Worm (Caenorhabditis elegans) whole organism, L2 larva: ENCODE data around the gene E02H4.7.

Experiments used
- C34F6.9 ChIP-seq: fragments of 150-350 bp; optimal IDR thresholded peaks from 2 replicates; lab custom pipeline; 2014; ENCODE audit warnings: missing biosample characterization, missing genetic modification characterization
- F13H6.1 ChIP-seq: sonication (generic microtip); optimal IDR thresholded peaks from 2 replicates; lab custom pipeline; 2016; ENCODE audit warnings: missing genetic modification characterization, missing compliant biosample characterization
- R02D3.7 ChIP-seq: fragments of 150-350 bp; optimal IDR thresholded peaks from 2 replicates; lab custom pipeline; 2014; ENCODE audit warnings: missing biosample characterization, missing genetic modification characterization
- Y55F3AM.14 ChIP-seq: fragments of 200-800 bp; sonication (Bioruptor generic); optimal IDR thresholded peaks from 2 replicates; lab custom pipeline; 2018; ENCODE audit warnings: mild to moderate bottlenecking, missing genetic modification characterization, missing compliant biosample characterization
- ZK546.5 ChIP-seq: sonication (generic microtip); optimal IDR thresholded peaks from 2 replicates; lab custom pipeline; 2017; ENCODE audit warnings: missing biosample characterization, missing genetic modification characterization
- alr-1 ChIP-seq: fragments of 150-350 bp; optimal IDR thresholded peaks from 2 replicates; lab custom pipeline; 2014; ENCODE audit warnings: missing biosample characterization, missing genetic modification characterization
- aly-2 ChIP-seq: fragments of 150-350 bp; optimal IDR thresholded peaks from 2 replicates; lab custom pipeline; 2014; ENCODE audit warnings: missing biosample characterization, missing genetic modification characterization
- ama-1 ChIP-seq: fragments of 150-350 bp; optimal IDR thresholded peaks from 2 replicates; lab custom pipeline; 2018; ENCODE audit warnings: inconsistent platforms
- blmp-1 ChIP-seq: sonication (generic microtip); optimal IDR thresholded peaks from 2 replicates; lab custom pipeline; 2017; ENCODE audit warnings: missing genetic modification characterization, mild to moderate bottlenecking, missing compliant biosample characterization, antibody characterized with exemption, moderate library complexity; ENCODE audit not compliant: insufficient read depth
- ceh-16 ChIP-seq: fragments of 150-350 bp; optimal IDR thresholded peaks from 2 replicates; lab custom pipeline; 2014; ENCODE audit warnings: missing biosample characterization, missing genetic modification characterization
- ceh-82 ChIP-seq: fragments of 150-350 bp; optimal IDR thresholded peaks from 2 replicates; lab custom pipeline; 2014; ENCODE audit warnings: missing biosample characterization, missing genetic modification characterization
- crh-2 ChIP-seq: sonication (generic microtip); optimal IDR thresholded peaks from 2 replicates; lab custom pipeline; 2017; ENCODE audit warnings: missing biosample characterization, missing genetic modification characterization
- dmd-4 ChIP-seq: sonication (generic microtip); optimal IDR thresholded peaks from 2 replicates; lab custom pipeline; 2017; ENCODE audit warnings: missing biosample characterization, missing genetic modification characterization
- egl-27 ChIP-seq: sonication (generic microtip); optimal IDR thresholded peaks from 3 replicates; lab custom pipeline; 2017; ENCODE audit warnings: missing biosample characterization, missing genetic modification reagents, missing genetic modification characterization
- elt-1 ChIP-seq: fragments of 150-350 bp; optimal IDR thresholded peaks from 2 replicates; lab custom pipeline; 2014; ENCODE audit warnings: missing biosample characterization, missing genetic modification characterization
- elt-3 ChIP-seq: sonication (generic microtip); optimal IDR thresholded peaks from 2 replicates; lab custom pipeline; 2017; ENCODE audit warnings: missing biosample characterization, missing genetic modification characterization
- fos-1 ChIP-seq: fragments of 150-350 bp; optimal IDR thresholded peaks from 2 replicates; lab custom pipeline; 2014; ENCODE audit warnings: missing biosample characterization, missing genetic modification characterization
- gmeb-1 ChIP-seq: fragments of 150-350 bp; optimal IDR thresholded peaks from 2 replicates; lab custom pipeline; 2014; ENCODE audit warnings: missing biosample characterization, missing genetic modification characterization
- lin-11 ChIP-seq: fragments of 150-350 bp; sonication (generic microtip); optimal IDR thresholded peaks from 2 replicates; lab custom pipeline; 2014; ENCODE audit warnings: missing biosample characterization, missing genetic modification characterization, inconsistent platforms, mixed read lengths
- lin-13 ChIP-seq: fragments of 150-350 bp; optimal IDR thresholded peaks from 2 replicates; lab custom pipeline; 2014; ENCODE audit warnings: missing biosample characterization, missing genetic modification reagents, missing genetic modification characterization
- lin-39 ChIP-seq: fragments of 150-350 bp; optimal IDR thresholded peaks from 2 replicates; lab custom pipeline; 2014; ENCODE audit warnings: missing biosample characterization, missing genetic modification reagents, missing genetic modification characterization
- lsy-2 ChIP-seq, 2 experiments: fragments of 150-350 bp in 1 of 2; sonication (generic microtip) in 1 of 2; optimal IDR thresholded peaks; 2 replicates each; lab custom pipeline; 2014 to 2017; ENCODE audit warnings: missing biosample characterization in 2 of 2, missing genetic modification characterization in 2 of 2
- mab-5 ChIP-seq: fragments of 150-350 bp; optimal IDR thresholded peaks from 2 replicates; lab custom pipeline; 2014; ENCODE audit warnings: missing biosample characterization, missing genetic modification characterization
- mbf-1 ChIP-seq: sonication (generic microtip); optimal IDR thresholded peaks from 2 replicates; lab custom pipeline; 2017; ENCODE audit warnings: missing biosample characterization, missing genetic modification characterization
- mdl-1 ChIP-seq, 2 experiments: fragments of 150-350 bp in 1 of 2; sonication (generic microtip) in 1 of 2; optimal IDR thresholded peaks; 2 replicates each; lab custom pipeline; 2017; ENCODE audit warnings: missing biosample characterization in 2 of 2, missing genetic modification characterization in 2 of 2
- nhr-10 ChIP-seq: sonication (generic microtip); optimal IDR thresholded peaks from 2 replicates; lab custom pipeline; 2017; ENCODE audit warnings: missing biosample characterization, missing genetic modification characterization
- nhr-11 ChIP-seq: fragments of 150-350 bp; optimal IDR thresholded peaks from 2 replicates; lab custom pipeline; 2014; ENCODE audit warnings: missing biosample characterization, missing genetic modification characterization
- nhr-12 ChIP-seq: fragments of 150-350 bp; optimal IDR thresholded peaks from 2 replicates; lab custom pipeline; 2014; ENCODE audit warnings: missing biosample characterization, missing genetic modification characterization
- nhr-129 ChIP-seq: fragments of 150-350 bp; optimal IDR thresholded peaks from 2 replicates; lab custom pipeline; 2014; ENCODE audit warnings: missing biosample characterization, missing genetic modification characterization
- nhr-21 ChIP-seq: fragments of 150-350 bp; optimal IDR thresholded peaks from 2 replicates; lab custom pipeline; 2014; ENCODE audit warnings: missing biosample characterization, missing genetic modification characterization
- nhr-23 ChIP-seq: fragments of 150-350 bp; optimal IDR thresholded peaks from 2 replicates; lab custom pipeline; 2014; ENCODE audit warnings: missing biosample characterization, missing genetic modification reagents, missing genetic modification characterization
- nhr-237 ChIP-seq: fragments of 150-350 bp; optimal IDR thresholded peaks from 2 replicates; lab custom pipeline; 2014; ENCODE audit warnings: missing biosample characterization, missing genetic modification characterization
- nhr-25 ChIP-seq: fragments of 150-350 bp; sonication (generic microtip); optimal IDR thresholded peaks from 3 replicates; lab custom pipeline; 2014; ENCODE audit warnings: missing biosample characterization, missing genetic modification characterization
- nhr-6 ChIP-seq: fragments of 150-350 bp; optimal IDR thresholded peaks from 2 replicates; lab custom pipeline; 2014; ENCODE audit warnings: missing biosample characterization, missing genetic modification characterization
- nhr-77 ChIP-seq: fragments of 150-350 bp; optimal IDR thresholded peaks from 2 replicates; lab custom pipeline; 2014; ENCODE audit warnings: missing biosample characterization, missing genetic modification characterization
- peb-1 ChIP-seq: fragments of 150-350 bp; optimal IDR thresholded peaks from 2 replicates; lab custom pipeline; 2014; ENCODE audit warnings: missing biosample characterization, missing genetic modification characterization
- sem-4 ChIP-seq: fragments of 150-350 bp; optimal IDR thresholded peaks from 2 replicates; lab custom pipeline; 2014; ENCODE audit warnings: missing biosample characterization, missing genetic modification reagents, missing genetic modification characterization
- skn-1 ChIP-seq: sonication (generic microtip); optimal IDR thresholded peaks from 2 replicates; lab custom pipeline; 2017; ENCODE audit warnings: missing biosample characterization, missing genetic modification characterization
- sma-3 ChIP-seq: sonication (generic microtip); optimal IDR thresholded peaks from 2 replicates; lab custom pipeline; 2016; ENCODE audit warnings: missing genetic modification reagents, missing genetic modification characterization, missing compliant biosample characterization
- sma-9 ChIP-seq, 2 experiments: fragments of 150-350 bp in 1 of 2; sonication (generic microtip) in 1 of 2; optimal IDR thresholded peaks; 2 replicates each; lab custom pipeline; 2014 to 2016; ENCODE audit warnings: missing genetic modification characterization in 2 of 2, mild to moderate bottlenecking in 1 of 2, missing biosample characterization in 1 of 2, missing compliant biosample characterization in 1 of 2, missing genetic modification reagents in 1 of 2, moderate library complexity in 1 of 2
- snpc-4 ChIP-seq: fragments of 150-350 bp; optimal IDR thresholded peaks from 2 replicates; lab custom pipeline; 2014; ENCODE audit warnings: missing biosample characterization, missing genetic modification characterization
- unc-39 ChIP-seq: fragments of 150-350 bp; optimal IDR thresholded peaks from 2 replicates; lab custom pipeline; 2014; ENCODE audit warnings: missing biosample characterization, missing genetic modification characterization
- unc-55 ChIP-seq: fragments of 150-350 bp; sonication (generic microtip); optimal IDR thresholded peaks from 3 replicates; lab custom pipeline; 2014; ENCODE audit warnings: missing biosample characterization, missing genetic modification reagents, missing genetic modification characterization
- unc-62 ChIP-seq: fragments of 150-350 bp; optimal IDR thresholded peaks from 2 replicates; lab custom pipeline; 2014; ENCODE audit warnings: missing biosample characterization, missing genetic modification reagents, missing genetic modification characterization
- zag-1 ChIP-seq: fragments of 150-350 bp; optimal IDR thresholded peaks from 2 replicates; lab custom pipeline; 2014; ENCODE audit warnings: missing biosample characterization, missing genetic modification characterization
- ztf-1 ChIP-seq: fragments of 200-800 bp; sonication (Bioruptor generic); conservative IDR thresholded peaks from 2 replicates; pipeline ENCODE4 v1.3.6; 2022; ENCODE audit warnings: missing genetic modification characterization, missing compliant biosample characterization
- ztf-11 ChIP-seq: sonication (generic microtip); optimal IDR thresholded peaks from 2 replicates; lab custom pipeline; 2017; ENCODE audit warnings: missing biosample characterization, missing genetic modification characterization
- ztf-4 ChIP-seq: fragments of 150-350 bp; optimal IDR thresholded peaks from 2 replicates; lab custom pipeline; 2014; ENCODE audit warnings: missing biosample characterization, missing genetic modification characterization

Gene E02H4.7

ce11 chrX:14236121-14236824 is 19.8 kb upstream of the E02H4.7 start:
- no peak for TF ChIP-seq unc-55 (GFP tag; lab: Kevin White, UChicago)
- no peak for TF ChIP-seq mdl-1 (tag; optimal IDR thresholded peaks at IDR 0.05; lab: Kevin White, UChicago)
- no peak for TF ChIP-seq ceh-82 (tag; lab: Kevin White, UChicago)

ce11 chrX:14238291-14238758 is 17.7 kb upstream of the E02H4.7 start, which contains the start of gene K04C1.2:
Gene K04C1.2 (plus strand): TSS chrX:14238708.
- TF ChIP-seq nhr-11 (tag; lab: Kevin White, UChicago) (no peak), sem-4 (tag; lab: Kevin White, UChicago) (no peak), nhr-12 (no peak), nhr-25 (peak; percentile 46), nhr-10 (tag; lab: Kevin White, UChicago) (no peak), nhr-77 (no peak), ama-1 (no peak), dmd-4 (no peak), nhr-23 (tag; lab: Kevin White, UChicago) (no peak), nhr-21 (no peak), ceh-82 (tag; lab: Kevin White, UChicago) (no peak), ztf-1 (GFP tag; lab: Robert Waterston, UW) (no peak), ztf-11 (no peak), ceh-16 (tag; lab: Kevin White, UChicago) (no peak), unc-55 (GFP tag; lab: Kevin White, UChicago) (peak; percentile 66), mdl-1 (tag; optimal IDR thresholded peaks at IDR 0.05; lab: Kevin White, UChicago) (no peak), gmeb-1 (tag; lab: Kevin White, UChicago) (no peak), egl-27 (tag; lab: Kevin White, UChicago) (no peak), Y55F3AM.14 (GFP tag; lab: Kevin White, UChicago) (no peak), alr-1 (tag; lab: Kevin White, UChicago) (no peak), nhr-237 (tag; lab: Kevin White, UChicago) (no peak), ZK546.5 (no peak), skn-1 (tag; lab: Kevin White, UChicago) (no peak), sma-9 (GFP tag; optimal IDR thresholded peaks at IDR 0.05; lab: Kevin White, UChicago) (peak; percentile 15), sma-9 (tag; optimal IDR thresholded peaks at IDR 0.05; lab: Kevin White, UChicago) (no peak), peb-1 (tag; lab: Kevin White, UChicago) (no peak), sma-3 (no peak), blmp-1 (tag; lab: Kevin White, UChicago) (peak; percentile 9), elt-3 (tag; lab: Kevin White, UChicago) (no peak), lin-13 (GFP tag; lab: Kevin White, UChicago) (no peak), F13H6.1 (tag; lab: Kevin White, UChicago) (peak; percentile 39), lin-11 (tag; lab: Kevin White, UChicago) (no peak), nhr-6 (tag; lab: Kevin White, UChicago) (no peak), ztf-4 (no peak), aly-2 (tag; lab: Kevin White, UChicago) (no peak), unc-39 (tag; lab: Kevin White, UChicago) (no peak), mbf-1 (tag; lab: Kevin White, UChicago) (no peak), lin-39 (tag; lab: Kevin White, UChicago) (no peak), zag-1 (tag; lab: Kevin White, UChicago) (no peak), crh-2 (peak; percentile 27), C34F6.9 (tag; lab: Kevin White, UChicago) (peak; percentile 78), mab-5 (tag; lab: Kevin White, UChicago) (no peak), lsy-2 (tag; optimal IDR thresholded peaks at IDR 0.05; lab: Kevin White, UChicago) (peak in 1 of 2 experiments; percentile 51), elt-1 (tag; lab: Kevin White, UChicago) (no peak), snpc-4 (no peak), unc-62 (no peak), R02D3.7 (tag; lab: Kevin White, UChicago) (no peak), fos-1 (tag; lab: Kevin White, UChicago) (peak; percentile 35), nhr-129 (tag; lab: Kevin White, UChicago) (peak; percentile 79)
- TF ChIP-seq, all 48 proteins: peak for 10
